Worm (Caenorhabditis elegans): ENCODE measurements around the gene sdhd-1.

- TF ChIP-seq tbx-37 (GFP tag; conservative IDR thresholded peaks at IDR 0.05) = no peak
- TF ChIP-seq hmbx-1 (tag; optimal IDR thresholded peaks at IDR 0.05) = no peak
- no peak for TF ChIP-seq ama-1 (optimal IDR thresholded peaks at IDR 0.05)
- no peak for TF ChIP-seq ets-7 (tag; optimal IDR thresholded peaks at IDR 0.05)
- TF ChIP-seq flt-1 (GFP tag; IDR thresholded peaks at IDR 0.05) = no peak
These were observed 42.7 kb upstream of the sdhd-1 start, which contains the start of gene rpl-42 for ce11 chrII:11092413-11092812.
